Fruit fly (Drosophila melanogaster) whole organism, embryonic: ENCODE data around the gene yellow-e3.
A peak's percentile ranks its signal among the peaks of the same experiment; 100 is the strongest.

Experiments
- CG10959 ChIP-seq: fragments of 200-800 bp; sonication (Bioruptor generic); IDR thresholded peaks from 2 replicates; pipeline ENCODE4 v1.3.6; 2022; ENCODE audit warnings: missing biosample characterization, missing genetic modification characterization
- CG11504 ChIP-seq: fragments of 200-800 bp; sonication (Bioruptor generic); optimal IDR thresholded peaks from 3 replicates; lab custom pipeline; 2019; ENCODE audit warnings: missing biosample characterization, mild to moderate bottlenecking, missing genetic modification characterization, moderate library complexity
- CG12391 ChIP-seq: fragments of 200-800 bp; sonication (Bioruptor generic); optimal IDR thresholded peaks from 3 replicates; lab custom pipeline; 2018; ENCODE audit warnings: missing biosample characterization, mild to moderate bottlenecking, missing genetic modification characterization, moderate library complexity
- CG12659 ChIP-seq: fragments of 200-800 bp; sonication (Bioruptor generic); optimal IDR thresholded peaks from 3 replicates; lab custom pipeline; 2017; ENCODE audit warnings: mild to moderate bottlenecking, missing biosample characterization, missing genetic modification reagents, missing genetic modification characterization
- CG12942 ChIP-seq: fragments of 200-800 bp; sonication (Bioruptor generic); optimal IDR thresholded peaks from 3 replicates; lab custom pipeline; 2016; ENCODE audit warnings: missing biosample characterization, missing genetic modification characterization
- CG13775 ChIP-seq: fragments of 200-800 bp; sonication (Bioruptor generic); optimal IDR thresholded peaks from 3 replicates; lab custom pipeline; 2017; ENCODE audit warnings: missing biosample characterization, mild to moderate bottlenecking, missing genetic modification characterization
- CG14860 ChIP-seq: fragments of 200-800 bp; sonication (Bioruptor generic); IDR thresholded peaks from 3 replicates; pipeline ENCODE4 v1.3.6; 2022; ENCODE audit warnings: missing biosample characterization, missing genetic modification characterization; ENCODE audit not compliant: partially characterized antibody
- CG17186 ChIP-seq: fragments of 200-800 bp; sonication (Bioruptor generic); optimal IDR thresholded peaks from 3 replicates; lab custom pipeline; 2017; ENCODE audit warnings: missing biosample characterization, missing genetic modification reagents, missing genetic modification characterization
- CG18262 ChIP-seq: fragments of 200-800 bp; optimal IDR thresholded peaks from 3 replicates; lab custom pipeline; 2019; ENCODE audit warnings: missing biosample characterization, mild to moderate bottlenecking, missing genetic modification characterization, moderate library complexity
- CG32532 ChIP-seq: fragments of 200-800 bp; sonication (Bioruptor generic); IDR thresholded peaks from 2 replicates; pipeline ENCODE4 v1.3.6; 2022; ENCODE audit warnings: missing biosample characterization, missing genetic modification characterization
- CG4707 ChIP-seq: fragments of 200-800 bp; sonication (Bioruptor generic); optimal IDR thresholded peaks from 2 replicates; lab custom pipeline; 2018; ENCODE audit warnings: missing biosample characterization, mild to moderate bottlenecking, missing genetic modification characterization, moderate library complexity
- CG4730 ChIP-seq: fragments of 200-800 bp; sonication (Bioruptor generic); IDR thresholded peaks from 2 replicates; pipeline ENCODE4 v1.3.6; 2022; ENCODE audit warnings: missing biosample characterization, missing genetic modification characterization
- CG7963 ChIP-seq: fragments of 200-800 bp; sonication (Bioruptor generic); IDR thresholded peaks from 3 replicates; pipeline ENCODE4 v1.3.6; 2022; ENCODE audit warnings: missing biosample characterization, missing genetic modification characterization; ENCODE audit not compliant: partially characterized antibody
- CG8944 ChIP-seq: fragments of 200-800 bp; sonication (Bioruptor generic); optimal IDR thresholded peaks from 3 replicates; lab custom pipeline; 2016; ENCODE audit warnings: missing biosample characterization, missing genetic modification characterization
- CG9437 ChIP-seq: fragments of 200-800 bp; sonication (Bioruptor generic); optimal IDR thresholded peaks from 2 replicates; lab custom pipeline; 2018; ENCODE audit warnings: missing biosample characterization, mild to moderate bottlenecking, missing genetic modification characterization
- CG9932 ChIP-seq: fragments of 200-800 bp; sonication (Bioruptor generic); IDR thresholded peaks from 2 replicates; pipeline ENCODE4 v1.3.6; 2022; ENCODE audit warnings: missing biosample characterization, missing genetic modification characterization
- Dp ChIP-seq: fragments of 200-800 bp; sonication (Bioruptor generic); optimal IDR thresholded peaks from 2 replicates; lab custom pipeline; 2018; ENCODE audit warnings: missing biosample characterization, mild to moderate bottlenecking, missing genetic modification characterization, moderate library complexity
- Fer1 ChIP-seq: fragments of 200-800 bp; sonication (Bioruptor generic); optimal IDR thresholded peaks from 2 replicates; lab custom pipeline; 2017; ENCODE audit warnings: missing biosample characterization, mild to moderate bottlenecking, missing genetic modification characterization
- HLH4C ChIP-seq: fragments of 200-800 bp; sonication (Bioruptor generic); IDR thresholded peaks from 3 replicates; pipeline ENCODE4 v1.3.6; 2022; ENCODE audit warnings: missing biosample characterization, missing genetic modification characterization; ENCODE audit not compliant: partially characterized antibody
- Lhr ChIP-seq: fragments of 200-800 bp; sonication (Bioruptor generic); optimal IDR thresholded peaks from 3 replicates; lab custom pipeline; 2017; ENCODE audit warnings: mild to moderate bottlenecking, missing biosample characterization, missing genetic modification reagents, missing genetic modification characterization
- NFAT ChIP-seq: fragments of 200-800 bp; sonication (Bioruptor generic); IDR thresholded peaks from 2 replicates; pipeline ENCODE4 v1.3.6; 2022; ENCODE audit warnings: missing biosample characterization, missing genetic modification characterization
- Side ChIP-seq: fragments of 200-800 bp; sonication (Bioruptor generic); optimal IDR thresholded peaks from 2 replicates; lab custom pipeline; 2016; ENCODE audit warnings: missing biosample characterization, missing genetic modification characterization
- Spps ChIP-seq: fragments of 200-800 bp; sonication (Bioruptor generic); optimal IDR thresholded peaks from 2 replicates; lab custom pipeline; 2018; ENCODE audit warnings: missing biosample characterization, mild to moderate bottlenecking, missing genetic modification characterization
- Trl ChIP-seq, 3 experiments: fragments of >200 bp in 2 of 3; fragments of 200-800 bp in 1 of 3; sonication (Bioruptor generic) in 1 of 3; optimal IDR thresholded peaks; 2 replicates in 1 of 3; 3 replicates in 2 of 3; lab custom pipeline; 2016 to 2017; ENCODE audit warnings: missing biosample characterization in 1 of 3, missing genetic modification characterization in 1 of 3
- chm ChIP-seq: fragments of 200-800 bp; sonication (Bioruptor generic); IDR thresholded peaks from 2 replicates; pipeline ENCODE4 v1.3.6; 2022; ENCODE audit warnings: missing biosample characterization, missing genetic modification characterization
- en ChIP-seq: fragments of 200-800 bp; sonication (Bioruptor generic); optimal IDR thresholded peaks from 2 replicates; lab custom pipeline; 2016; ENCODE audit warnings: missing biosample characterization, missing genetic modification characterization
- ewg ChIP-seq: fragments of 200-800 bp; sonication (Bioruptor generic); optimal IDR thresholded peaks from 3 replicates; lab custom pipeline; 2017; ENCODE audit warnings: mild to moderate bottlenecking, missing biosample characterization, missing genetic modification reagents, missing genetic modification characterization
- gem ChIP-seq: fragments of 200-800 bp; sonication (Bioruptor generic); optimal IDR thresholded peaks from 2 replicates; lab custom pipeline; 2019; ENCODE audit warnings: missing biosample characterization, mild to moderate bottlenecking, missing genetic modification characterization, moderate library complexity
- gfzf ChIP-seq: fragments of 200-800 bp; sonication (Bioruptor generic); optimal IDR thresholded peaks from 2 replicates; lab custom pipeline; 2016; ENCODE audit warnings: missing biosample characterization, mild to moderate bottlenecking, missing genetic modification characterization, moderate library complexity
- grau ChIP-seq: fragments of 200-800 bp; optimal IDR thresholded peaks from 3 replicates; lab custom pipeline; 2019; ENCODE audit warnings: missing biosample characterization, mild to moderate bottlenecking, missing genetic modification characterization, moderate library complexity
- her ChIP-seq: fragments of 200-800 bp; sonication (Bioruptor generic); optimal IDR thresholded peaks from 2 replicates; lab custom pipeline; 2016; ENCODE audit warnings: missing biosample characterization, missing genetic modification characterization
- hkb ChIP-seq, 2 experiments: fragments of 200-800 bp in 1 of 2; fragments of >200 bp in 1 of 2; sonication (Bioruptor generic) in 1 of 2; IDR thresholded peaks in 1 of 2; optimal IDR thresholded peaks in 1 of 2; 2 replicates each; pipeline versions ENCODE4 v1.3.6 to Lab custom; 2017 to 2022; ENCODE audit warnings: missing biosample characterization in 1 of 2, missing genetic modification characterization in 1 of 2
- mld ChIP-seq: fragments of 200-800 bp; sonication (Bioruptor generic); IDR thresholded peaks from 3 replicates; pipeline ENCODE4 v1.3.6; 2022; ENCODE audit warnings: missing biosample characterization, missing genetic modification characterization; ENCODE audit not compliant: partially characterized antibody
- slp2 ChIP-seq: fragments of 200-800 bp; sonication (Bioruptor generic); optimal IDR thresholded peaks from 2 replicates; lab custom pipeline; 2016; ENCODE audit warnings: missing biosample characterization, missing genetic modification characterization
- sr ChIP-seq: fragments of 200-800 bp; sonication (Bioruptor generic); IDR thresholded peaks from 3 replicates; pipeline ENCODE4 v1.3.6; 2022; ENCODE audit warnings: missing biosample characterization, missing genetic modification characterization
- tx ChIP-seq: fragments of 200-800 bp; sonication (Bioruptor generic); optimal IDR thresholded peaks from 2 replicates; lab custom pipeline; 2016; ENCODE audit warnings: missing biosample characterization, missing genetic modification characterization
- vvl ChIP-seq: fragments of 200-800 bp; sonication (Bioruptor generic); IDR thresholded peaks from 2 replicates; pipeline ENCODE4 v1.3.6; 2022; ENCODE audit warnings: missing biosample characterization, missing genetic modification characterization
- wor ChIP-seq: fragments of 200-800 bp; sonication (Bioruptor generic); IDR thresholded peaks from 2 replicates; pipeline ENCODE4 v1.3.6; 2022; ENCODE audit warnings: missing biosample characterization, missing genetic modification characterization
- zfh2 ChIP-seq: fragments of 200-800 bp; sonication (Bioruptor generic); optimal IDR thresholded peaks from 2 replicates; lab custom pipeline; 2016; ENCODE audit warnings: missing biosample characterization, missing genetic modification characterization

Gene yellow-e3

dm6 chr3R:13403032-13403459 is 1.6 kb downstream of the yellow-e3 start, which contains the start of gene Dpm3 (continued):
- TF ChIP-seq ewg (GFP tag; lab: Kevin White, UChicago): no peak
- peak; percentile 30 for TF ChIP-seq CG13775 (GFP tag; lab: Kevin White, UChicago)
- no peak for TF ChIP-seq CG4730 (GFP tag; lab: Robert Waterston, UW)
- TF ChIP-seq chm (GFP tag; lab: Robert Waterston, UW): no peak
- TF ChIP-seq CG4707 (GFP tag; lab: Kevin White, UChicago): no peak
- TF ChIP-seq Trl (optimal IDR thresholded peaks at IDR 0.05; lab: Kevin White, UChicago): peak in 1 of 2 experiments; percentile 8
- TF ChIP-seq Trl (GFP tag; optimal IDR thresholded peaks at IDR 0.05; lab: Kevin White, UChicago): peak; percentile 41
- peak; percentile 7 for TF ChIP-seq Spps (tag; lab: Kevin White, UChicago)
- TF ChIP-seq slp2: peak; percentile 22
- TF ChIP-seq tx (GFP tag; lab: Kevin White, UChicago): peak; percentile 15
- TF ChIP-seq sr (GFP tag; lab: Robert Waterston, UW): no peak
- TF ChIP-seq gfzf (GFP tag; lab: Kevin White, UChicago): peak; percentile 65
- no peak for TF ChIP-seq wor
- peak; percentile 21 for TF ChIP-seq grau
- peak; percentile 68 for TF ChIP-seq CG9932 (GFP tag; lab: Robert Waterston, UW)
- TF ChIP-seq gem: peak; percentile 37
- peak; percentile 52 for TF ChIP-seq CG8944 (GFP tag; lab: Kevin White, UChicago)
- TF ChIP-seq en: no peak
- peak; percentile 27; the same call in 1 of the 2 replicates for TF ChIP-seq NFAT (GFP tag; lab: Robert Waterston, UW)
- peak; percentile 73; the same call in 2 of the 3 replicates for TF ChIP-seq CG7963 (GFP tag; lab: Robert Waterston, UW)
- TF ChIP-seq vvl (GFP tag; lab: Robert Waterston, UW): peak; percentile 67
- TF ChIP-seq Dp (GFP tag; lab: Kevin White, UChicago): peak; percentile 97
- TF ChIP-seq CG18262 (tag; lab: Kevin White, UChicago): peak; percentile 9
- TF ChIP-seq CG17186 (GFP tag; lab: Kevin White, UChicago): peak; percentile 10
- TF ChIP-seq Lhr (GFP tag; lab: Kevin White, UChicago): peak; percentile 99
- TF ChIP-seq hkb (optimal IDR thresholded peaks at IDR 0.05; lab: Kevin White, UChicago): peak; percentile 62
- TF ChIP-seq hkb (GFP tag; IDR thresholded peaks at IDR 0.05; lab: Robert Waterston, UW): no peak
- peak; percentile 57 for TF ChIP-seq zfh2 (GFP tag; lab: Kevin White, UChicago)
- TF ChIP-seq CG32532 (GFP tag; lab: Robert Waterston, UW): peak; percentile 35; the same call in 1 of the 2 replicates
- TF ChIP-seq Side: no peak
- TF ChIP-seq her: peak; percentile 27
- peak; percentile 85 for TF ChIP-seq CG12659
- peak; percentile 75; the same call in 2 of the 3 replicates for TF ChIP-seq mld (GFP tag; lab: Robert Waterston, UW)
- peak; percentile 22 for TF ChIP-seq CG12942
- TF ChIP-seq CG9437 (GFP tag; lab: Kevin White, UChicago): peak; percentile 98
- peak; percentile 91 for TF ChIP-seq CG14860 (GFP tag; lab: Robert Waterston, UW)
- TF ChIP-seq Fer1 (GFP tag; lab: Kevin White, UChicago): no peak
- peak; percentile 92 for TF ChIP-seq HLH4C (GFP tag; lab: Robert Waterston, UW)
- peak; percentile 63 for TF ChIP-seq CG11504 (tag; lab: Kevin White, UChicago)
- no peak for TF ChIP-seq CG10959 (GFP tag; lab: Robert Waterston, UW)
- peak; percentile 58 for TF ChIP-seq CG12391 (tag; lab: Kevin White, UChicago)
